ENCODE assay signal across 4 fruit fly cellular contexts in the genomic region with DNA sequence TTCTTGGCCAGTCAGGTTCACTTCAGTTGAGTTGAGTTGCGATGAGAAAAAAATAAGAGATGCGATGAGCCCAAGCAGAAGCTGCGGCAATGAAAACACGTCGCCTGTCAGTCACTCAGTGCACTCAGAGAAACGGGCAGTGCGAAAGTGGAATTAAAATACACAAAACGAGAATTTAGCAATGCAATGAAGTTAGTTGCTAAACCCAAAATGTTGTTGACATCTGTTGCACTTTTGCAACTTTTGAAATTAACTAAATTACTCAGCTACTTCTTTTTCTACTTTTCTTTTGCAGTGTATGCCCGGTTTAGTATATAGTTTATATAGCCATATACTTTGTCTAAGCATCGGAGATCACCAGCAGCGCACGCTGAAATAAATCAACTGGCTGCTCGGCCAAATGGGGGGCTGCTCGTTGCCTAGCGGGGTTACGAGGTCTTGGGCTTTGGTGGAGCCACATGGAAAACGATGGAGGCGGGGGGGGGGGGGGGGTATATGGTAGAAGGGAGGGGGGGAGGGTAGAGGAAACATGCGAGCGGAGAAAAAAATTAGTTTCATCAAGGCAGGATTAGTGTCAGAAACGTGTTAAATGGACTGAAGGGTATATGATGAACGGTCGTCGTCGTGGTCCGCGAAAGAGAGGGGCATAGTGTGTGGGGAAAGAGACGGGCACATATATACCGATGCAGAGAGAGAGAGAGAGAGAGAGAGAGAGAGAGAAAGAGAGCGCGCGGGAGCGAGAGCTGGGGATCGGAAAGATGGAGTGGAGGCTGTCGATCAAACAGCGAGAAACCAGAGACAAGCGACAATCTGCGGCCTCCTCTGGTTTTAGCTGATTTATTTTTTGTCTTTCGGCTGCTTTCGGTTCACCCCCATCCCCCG.
A peak's percentile ranks its signal among the peaks of the same experiment; 100 is the strongest.
TF ChIP-seq lines count a peak whose summit lies in the region.

No protein-coding gene starts in this region.

- no peak for TF ChIP-seq CTCF in whole organism, embryonic (GFP tag; optimal IDR thresholded peaks at IDR 0.05; lab: Kevin White, UChicago)

TF ChIP-seq in whole organism, embryonic, 481 proteins besides CTCF, POLR2A, EP300 and RAD21 (continues in another document):
- TF ChIP-seq CG9727 (GFP tag; optimal IDR thresholded peaks at IDR 0.05; lab: Kevin White, UChicago) (peak; percentile 87), Lhr (GFP tag; optimal IDR thresholded peaks at IDR 0.05; lab: Kevin White, UChicago) (peak; percentile 47), vfl (GFP tag; optimal IDR thresholded peaks at IDR 0.05; lab: Kevin White, UChicago) (no peak), otp (GFP tag; IDR thresholded peaks at IDR 0.05; lab: Robert Waterston, UW) (peak; percentile 78), NFAT (GFP tag; IDR thresholded peaks at IDR 0.05; lab: Robert Waterston, UW) (no peak), jigr1 (GFP tag; IDR thresholded peaks at IDR 0.05; lab: Robert Waterston, UW) (0 out of 3 replicates have a peak, but pooled peaks have one; percentile 22), CG15011 (GFP tag; optimal IDR thresholded peaks at IDR 0.05; lab: Kevin White, UChicago) (peak; percentile 22), CG9817 (tag; optimal IDR thresholded peaks at IDR 0.05; lab: Kevin White, UChicago) (peak; percentile 68), CG4328 (GFP tag; optimal IDR thresholded peaks at IDR 0.05; lab: Kevin White, UChicago) (no peak), B-H1 (GFP tag; IDR thresholded peaks at IDR 0.05; lab: Robert Waterston, UW) (peak; percentile 55), Dad (GFP tag; optimal IDR thresholded peaks at IDR 0.05; lab: Kevin White, UChicago) (peak; percentile 55), nerfin-2 (GFP tag; IDR thresholded peaks at IDR 0.05; lab: Robert Waterston, UW; ENCODE audit: partially characterized antibody) (no peak), D (optimal IDR thresholded peaks at IDR 0.05; lab: Kevin White, UChicago) (no peak), D (GFP tag; optimal IDR thresholded peaks at IDR 0.05; lab: Kevin White, UChicago) (peak; percentile 81), CG10366 (GFP tag; IDR thresholded peaks at IDR 0.05; lab: Robert Waterston, UW) (peak; percentile 55; the same call in 1 of the 2 replicates), E2f1 (GFP tag; IDR thresholded peaks at IDR 0.05; lab: Robert Waterston, UW) (peak; percentile 45; the same call in 1 of the 2 replicates), CG16815 (GFP tag; optimal IDR thresholded peaks at IDR 0.05; lab: Kevin White, UChicago) (peak; percentile 82), ERR (GFP tag; optimal IDR thresholded peaks at IDR 0.05; lab: Kevin White, UChicago) (peak; percentile 23), gce (GFP tag; IDR thresholded peaks at IDR 0.05; lab: Robert Waterston, UW) (peak; percentile 60; the same call in 1 of the 3 replicates)

TF ChIP-seq in whole organism, prepupa, 60 proteins besides CTCF, POLR2A, EP300 and RAD21 (continues in another document):
- peak; percentile 71 for TF ChIP-seq Hr39 (GFP tag; optimal IDR thresholded peaks at IDR 0.05; lab: Kevin White, UChicago)
- peak; percentile 63 for TF ChIP-seq CG10631 (GFP tag; optimal IDR thresholded peaks at IDR 0.05; lab: Kevin White, UChicago)
- TF ChIP-seq Sox14 (GFP tag; optimal IDR thresholded peaks at IDR 0.05; lab: Kevin White, UChicago): peak; percentile 74
- peak; percentile 75 for TF ChIP-seq svp (GFP tag; lab: Kevin White, UChicago)
- TF ChIP-seq OdsH (GFP tag; optimal IDR thresholded peaks at IDR 0.05; lab: Kevin White, UChicago): peak; percentile 61
- peak; percentile 65 for TF ChIP-seq Met (GFP tag; optimal IDR thresholded peaks at IDR 0.05; lab: Kevin White, UChicago)
- peak; percentile 68 for TF ChIP-seq cyc (GFP tag; optimal IDR thresholded peaks at IDR 0.05; lab: Kevin White, UChicago)
- TF ChIP-seq acj6 (GFP tag; optimal IDR thresholded peaks at IDR 0.05; lab: Kevin White, UChicago): peak; percentile 73
- peak; percentile 89 for TF ChIP-seq CG6163 (GFP tag; IDR thresholded peaks at IDR 0.05; lab: Robert Waterston, UW)
- TF ChIP-seq salr (GFP tag; optimal IDR thresholded peaks at IDR 0.05; lab: Kevin White, UChicago): peak; percentile 37 to 53
- TF ChIP-seq topi (GFP tag; optimal IDR thresholded peaks at IDR 0.05; lab: Kevin White, UChicago): peak; percentile 64
- TF ChIP-seq CG9139 (GFP tag; optimal IDR thresholded peaks at IDR 0.05; lab: Kevin White, UChicago): peak; percentile 36
- peak; percentile 52 for TF ChIP-seq CG6276 (GFP tag; optimal IDR thresholded peaks at IDR 0.05; lab: Kevin White, UChicago)
- TF ChIP-seq Eip78C (GFP tag; lab: Kevin White, UChicago): peak; percentile 92
- TF ChIP-seq eg (GFP tag; IDR thresholded peaks at IDR 0.05; lab: Robert Waterston, UW): peak; percentile 65; the same call in 2 of the 3 replicates
- TF ChIP-seq Ets21C (GFP tag; optimal IDR thresholded peaks at IDR 0.05; lab: Kevin White, UChicago): peak; percentile 40
- TF ChIP-seq CG8319 (GFP tag; optimal IDR thresholded peaks at IDR 0.05; lab: Kevin White, UChicago): no peak
- TF ChIP-seq lz (GFP tag; optimal IDR thresholded peaks at IDR 0.05; lab: Kevin White, UChicago): peak; percentile 56
- peak; percentile 32 for TF ChIP-seq CG11762 (GFP tag; optimal IDR thresholded peaks at IDR 0.05; lab: Kevin White, UChicago; ENCODE audit: insufficient read depth)
- no peak for TF ChIP-seq Eip93F (GFP tag; optimal IDR thresholded peaks at IDR 0.05; lab: Kevin White, UChicago)

TF ChIP-seq in whole organism, pupa, 21 proteins besides CTCF, POLR2A, EP300 and RAD21:
- TF ChIP-seq Pif1A (GFP tag; optimal IDR thresholded peaks at IDR 0.05; lab: Kevin White, UChicago): peak; percentile 58
- peak; percentile 80 for TF ChIP-seq CG14655 (GFP tag; optimal IDR thresholded peaks at IDR 0.05; lab: Kevin White, UChicago)
- peak; percentile 58 for TF ChIP-seq Ets98B (GFP tag; IDR thresholded peaks at IDR 0.05; lab: Robert Waterston, UW)
- peak; percentile 74 for TF ChIP-seq CG9948 (tag; optimal IDR thresholded peaks at IDR 0.05; lab: Kevin White, UChicago)
- TF ChIP-seq fd96Ca (GFP tag; IDR thresholded peaks at IDR 0.05; lab: Robert Waterston, UW): peak; percentile 77
- TF ChIP-seq Snoo (tag; optimal IDR thresholded peaks at IDR 0.05; lab: Kevin White, UChicago): peak; percentile 51
- TF ChIP-seq Pif1B (GFP tag; optimal IDR thresholded peaks at IDR 0.05; lab: Kevin White, UChicago): peak; percentile 54
- peak; percentile 71 for TF ChIP-seq CG34367 (tag; optimal IDR thresholded peaks at IDR 0.05; lab: Kevin White, UChicago)
- no peak for TF ChIP-seq CG10348 (GFP tag; IDR thresholded peaks at IDR 0.05; lab: Robert Waterston, UW)
- TF ChIP-seq CG17806 (tag; optimal IDR thresholded peaks at IDR 0.05; lab: Kevin White, UChicago): peak; percentile 68
- peak; percentile 76 for TF ChIP-seq CG4496 (GFP tag; IDR thresholded peaks at IDR 0.05; lab: Robert Waterston, UW)
- TF ChIP-seq CG12605 (GFP tag; IDR thresholded peaks at IDR 0.05; lab: Robert Waterston, UW): peak; percentile 56; the same call in 1 of the 2 replicates
- no peak for TF ChIP-seq EcR (GFP tag; optimal IDR thresholded peaks at IDR 0.05; lab: Kevin White, UChicago)
- no peak for TF ChIP-seq rn (GFP tag; IDR thresholded peaks at IDR 0.05; lab: Robert Waterston, UW)
- TF ChIP-seq CG32121 (GFP tag; IDR thresholded peaks at IDR 0.05; lab: Robert Waterston, UW): peak; percentile 31; the same call in 1 of the 2 replicates
- peak; percentile 54 for TF ChIP-seq gl (tag; optimal IDR thresholded peaks at IDR 0.05; lab: Kevin White, UChicago)
- TF ChIP-seq CG8301 (tag; optimal IDR thresholded peaks at IDR 0.05; lab: Kevin White, UChicago): peak; percentile 72
- TF ChIP-seq CG13204 (GFP tag; optimal IDR thresholded peaks at IDR 0.05; lab: Kevin White, UChicago): peak; percentile 43
- TF ChIP-seq CG8159 (tag; optimal IDR thresholded peaks at IDR 0.05; lab: Kevin White, UChicago): peak; percentile 76
- TF ChIP-seq D1 (tag; optimal IDR thresholded peaks at IDR 0.05; lab: Kevin White, UChicago): no peak
- peak; percentile 73 for TF ChIP-seq CG15710 (tag; optimal IDR thresholded peaks at IDR 0.05; lab: Kevin White, UChicago)

TF ChIP-seq in whole organism, wandering third instar larva, 38 proteins besides CTCF, POLR2A, EP300 and RAD21 (continues in another document):
- no peak for TF ChIP-seq jim (GFP tag; optimal IDR thresholded peaks at IDR 0.05; lab: Kevin White, UChicago)
- peak; percentile 46 for TF ChIP-seq rgr (GFP tag; optimal IDR thresholded peaks at IDR 0.05; lab: Kevin White, UChicago)
- TF ChIP-seq tai (GFP tag; optimal IDR thresholded peaks at IDR 0.05; lab: Kevin White, UChicago): no peak
- peak; percentile 50 for TF ChIP-seq fru (GFP tag; optimal IDR thresholded peaks at IDR 0.05; lab: Kevin White, UChicago)
- peak; percentile 59 for TF ChIP-seq h (GFP tag; optimal IDR thresholded peaks at IDR 0.05; lab: Kevin White, UChicago)
- no peak for TF ChIP-seq Abd-B (GFP tag; optimal IDR thresholded peaks at IDR 0.05; lab: Kevin White, UChicago)
- no peak for TF ChIP-seq Myc (optimal IDR thresholded peaks at IDR 0.05; lab: Kevin White, UChicago)
- TF ChIP-seq Rel (GFP tag; optimal IDR thresholded peaks at IDR 0.05; lab: Kevin White, UChicago): no peak
- peak; percentile 3 for TF ChIP-seq Rel (tag; optimal IDR thresholded peaks at IDR 0.05; lab: Kevin White, UChicago)
- peak; percentile 25 for TF ChIP-seq Hnf4 (GFP tag; optimal IDR thresholded peaks at IDR 0.05; lab: Kevin White, UChicago)
- no peak for TF ChIP-seq Vsx2 (GFP tag; optimal IDR thresholded peaks at IDR 0.05; lab: Kevin White, UChicago; ENCODE audit: partially characterized antibody)
- no peak for TF ChIP-seq dsf (GFP tag; optimal IDR thresholded peaks at IDR 0.05; lab: Kevin White, UChicago; ENCODE audit: borderline replicate concordance)
- peak; percentile 65 for TF ChIP-seq Sp1 (GFP tag; optimal IDR thresholded peaks at IDR 0.05; lab: Kevin White, UChicago)
- TF ChIP-seq dmrt93B (GFP tag; optimal IDR thresholded peaks at IDR 0.05; lab: Kevin White, UChicago): peak; percentile 47
- no peak for TF ChIP-seq GATAd (GFP tag; optimal IDR thresholded peaks at IDR 0.05; lab: Kevin White, UChicago)
- peak; percentile 38 for TF ChIP-seq CG9705 (GFP tag; optimal IDR thresholded peaks at IDR 0.05; lab: Kevin White, UChicago)
- no peak for TF ChIP-seq CrebA (GFP tag; optimal IDR thresholded peaks at IDR 0.05; lab: Kevin White, UChicago; ENCODE audit: borderline replicate concordance)
- no peak for TF ChIP-seq Hr83 (GFP tag; optimal IDR thresholded peaks at IDR 0.05; lab: Kevin White, UChicago; ENCODE audit: poor library complexity, severe bottlenecking)
- no peak for TF ChIP-seq Dfd (GFP tag; optimal IDR thresholded peaks at IDR 0.05; lab: Kevin White, UChicago)
- no peak for TF ChIP-seq dl (GFP tag; optimal IDR thresholded peaks at IDR 0.05; lab: Kevin White, UChicago; ENCODE audit: insufficient read depth in 1 of 2, partially characterized antibody in 2 of 2)
- no peak for TF ChIP-seq Jra (GFP tag; optimal IDR thresholded peaks at IDR 0.05; lab: Kevin White, UChicago)
- no peak for TF ChIP-seq CG32264 (GFP tag; optimal IDR thresholded peaks at IDR 0.05; lab: Kevin White, UChicago)
- peak; percentile 3 for TF ChIP-seq Dif (GFP tag; optimal IDR thresholded peaks at IDR 0.05; lab: Kevin White, UChicago; ENCODE audit: partially characterized antibody)
- TF ChIP-seq pan (optimal IDR thresholded peaks at IDR 0.05; lab: Kevin White, UChicago): no peak
- TF ChIP-seq lola (GFP tag; optimal IDR thresholded peaks at IDR 0.05; lab: Kevin White, UChicago): no peak

Comparison
In these comparisons a context has a peak if more than half of its experiments do, and no peak if none do; other contexts are left out.
1. Of the 7 proteins assayed by ChIP-seq in both whole organism, embryonic and whole organism, prepupa: peak only in whole organism, embryonic: Blimp-1; only in whole organism, prepupa: CG16779, Hr39 and Lpt; in both: Gug and Sox102F; in neither: 1.